Fruit fly (Drosophila melanogaster) whole organism, embryonic: ENCODE measurements around the gene CG7912.

Experiments used
- BEAF-32 ChIP-seq: fragments of 200-800 bp; sonication (Bioruptor generic); optimal IDR thresholded peaks from 3 replicates; lab custom pipeline; 2017; ENCODE audit warnings: missing biosample characterization, missing genetic modification characterization, mild to moderate bottlenecking, moderate library complexity, missing genetic modification reagents
- CG1024 ChIP-seq: fragments of 200-800 bp; sonication (Bioruptor generic); IDR thresholded peaks from 2 replicates; pipeline ENCODE4 v1.3.6; 2022; ENCODE audit warnings: missing biosample characterization, missing genetic modification characterization
- CG10654 ChIP-seq: fragments of 200-800 bp; sonication (Bioruptor generic); optimal IDR thresholded peaks from 2 replicates; lab custom pipeline; 2016; ENCODE audit warnings: missing biosample characterization, missing genetic modification characterization
- CG12155 ChIP-seq: fragments of 200-800 bp; sonication (Bioruptor generic); optimal IDR thresholded peaks from 3 replicates; lab custom pipeline; 2016; ENCODE audit warnings: missing biosample characterization, missing genetic modification characterization
- CG12769 ChIP-seq: fragments of 200-800 bp; sonication (Bioruptor generic); optimal IDR thresholded peaks from 2 replicates; lab custom pipeline; 2019; ENCODE audit warnings: missing biosample characterization, mild to moderate bottlenecking, missing genetic modification characterization, moderate library complexity
- CG1647 ChIP-seq: fragments of 200-800 bp; sonication (Bioruptor generic); optimal IDR thresholded peaks from 3 replicates; lab custom pipeline; 2016; ENCODE audit warnings: missing biosample characterization, missing genetic modification characterization
- CG17912 ChIP-seq: fragments of 200-800 bp; sonication (Bioruptor generic); optimal IDR thresholded peaks from 2 replicates; lab custom pipeline; 2018; ENCODE audit warnings: missing biosample characterization, mild to moderate bottlenecking, missing genetic modification characterization
- CG18619 ChIP-seq: fragments of 200-800 bp; sonication (Bioruptor generic); optimal IDR thresholded peaks from 3 replicates; lab custom pipeline; 2017; ENCODE audit warnings: missing biosample characterization, mild to moderate bottlenecking, missing genetic modification characterization
- CG34224 ChIP-seq: fragments of 200-800 bp; sonication (Bioruptor generic); IDR thresholded peaks from 3 replicates; pipeline ENCODE4 v1.3.6; 2022; ENCODE audit warnings: missing biosample characterization, missing genetic modification characterization; ENCODE audit not compliant: partially characterized antibody
- CG34376 ChIP-seq: fragments of 200-800 bp; sonication (Bioruptor generic); optimal IDR thresholded peaks from 2 replicates; lab custom pipeline; 2018; ENCODE audit warnings: missing biosample characterization, mild to moderate bottlenecking, missing genetic modification characterization
- CG6254 ChIP-seq: fragments of 200-800 bp; sonication (Bioruptor generic); optimal IDR thresholded peaks from 3 replicates; lab custom pipeline; 2017; ENCODE audit warnings: mild to moderate bottlenecking, missing biosample characterization, missing genetic modification reagents, missing genetic modification characterization
- CG6272 ChIP-seq: fragments of 200-800 bp; sonication (Bioruptor generic); IDR thresholded peaks from 2 replicates; pipeline ENCODE4 v1.3.6; 2022; ENCODE audit warnings: missing biosample characterization, missing genetic modification characterization
- CG6689 ChIP-seq: fragments of 200-800 bp; sonication (Bioruptor generic); IDR thresholded peaks from 2 replicates; pipeline ENCODE4 v1.3.6; 2022; ENCODE audit warnings: missing biosample characterization, missing genetic modification characterization
- CG7271 ChIP-seq: fragments of 200-800 bp; sonication (Bioruptor generic); optimal IDR thresholded peaks from 2 replicates; lab custom pipeline; 2018; ENCODE audit warnings: missing biosample characterization, mild to moderate bottlenecking, missing genetic modification characterization, moderate library complexity
- CG7928 ChIP-seq: fragments of 200-800 bp; sonication (Bioruptor generic); optimal IDR thresholded peaks from 2 replicates; lab custom pipeline; 2017; ENCODE audit warnings: missing biosample characterization, mild to moderate bottlenecking, missing genetic modification characterization
- CG8944 ChIP-seq: fragments of 200-800 bp; sonication (Bioruptor generic); optimal IDR thresholded peaks from 3 replicates; lab custom pipeline; 2016; ENCODE audit warnings: missing biosample characterization, missing genetic modification characterization
- CG9876 ChIP-seq: fragments of 200-800 bp; sonication (Bioruptor generic); optimal IDR thresholded peaks from 2 replicates; lab custom pipeline; 2016; ENCODE audit warnings: missing biosample characterization, missing genetic modification characterization
- CG9932 ChIP-seq: fragments of 200-800 bp; sonication (Bioruptor generic); IDR thresholded peaks from 2 replicates; pipeline ENCODE4 v1.3.6; 2022; ENCODE audit warnings: missing biosample characterization, missing genetic modification characterization
- CkIIα-i1 ChIP-seq: fragments of 200-800 bp; sonication (Bioruptor generic); IDR thresholded peaks from 2 replicates; pipeline ENCODE4 v1.3.6; 2022; ENCODE audit warnings: missing biosample characterization, missing genetic modification characterization
- D19A ChIP-seq: fragments of 200-800 bp; optimal IDR thresholded peaks from 3 replicates; lab custom pipeline; 2019; ENCODE audit warnings: missing biosample characterization, mild to moderate bottlenecking, missing genetic modification characterization, moderate library complexity
- Ets65A ChIP-seq: fragments of 200-800 bp; sonication (Bioruptor generic); peaks from one replicate; lab custom pipeline; 2016; ENCODE audit warnings: missing biosample characterization, missing genetic modification characterization
- HLH3B ChIP-seq: fragments of 200-800 bp; sonication (Bioruptor generic); IDR thresholded peaks from 2 replicates; pipeline ENCODE4 v1.3.6; 2022; ENCODE audit warnings: missing biosample characterization, missing genetic modification characterization
- HLHmδ ChIP-seq: fragments of 200-800 bp; sonication (Bioruptor generic); optimal IDR thresholded peaks from 2 replicates; lab custom pipeline; 2018; ENCODE audit warnings: missing biosample characterization, mild to moderate bottlenecking, missing genetic modification characterization, moderate library complexity
- HmgD ChIP-seq: fragments of 200-800 bp; sonication (Bioruptor generic); optimal IDR thresholded peaks from 3 replicates; lab custom pipeline; 2016; ENCODE audit warnings: missing biosample characterization, missing genetic modification characterization
- Hr78 ChIP-seq, 2 experiments: fragments of 200-800 bp in 1 of 2; fragments of >200 bp in 1 of 2; sonication (Bioruptor generic) in 1 of 2; optimal IDR thresholded peaks; 2 replicates each; lab custom pipeline; 2017 to 2019; ENCODE audit warnings: missing biosample characterization in 2 of 2, missing genetic modification characterization in 2 of 2, mild to moderate bottlenecking in 1 of 2, moderate library complexity in 1 of 2
- Jarid2 ChIP-seq: fragments of 200-800 bp; sonication (Bioruptor generic); optimal IDR thresholded peaks from 3 replicates; lab custom pipeline; 2017; ENCODE audit warnings: mild to moderate bottlenecking, missing biosample characterization, missing genetic modification reagents, missing genetic modification characterization
- MBD-R2 ChIP-seq: fragments of 200-800 bp; sonication (Bioruptor generic); IDR thresholded peaks from 2 replicates; pipeline ENCODE4 v1.3.6; 2022; ENCODE audit warnings: missing biosample characterization, missing genetic modification characterization
- Neu2 ChIP-seq: fragments of 200-800 bp; sonication (Bioruptor generic); optimal IDR thresholded peaks from 3 replicates; lab custom pipeline; 2016; ENCODE audit warnings: missing biosample characterization, missing genetic modification characterization, borderline replicate concordance
- Rfx ChIP-seq: fragments of 200-800 bp; sonication (Bioruptor generic); IDR thresholded peaks from 2 replicates; pipeline ENCODE4 v1.3.6; 2022; ENCODE audit warnings: missing biosample characterization, missing genetic modification characterization
- Sox100B ChIP-seq: fragments of 200-800 bp; sonication (Bioruptor generic); optimal IDR thresholded peaks from 3 replicates; lab custom pipeline; 2018; ENCODE audit warnings: missing biosample characterization, mild to moderate bottlenecking, missing genetic modification characterization
- Sox102F ChIP-seq: fragments of 200-800 bp; sonication (Bioruptor generic); optimal IDR thresholded peaks from 2 replicates; lab custom pipeline; 2018; ENCODE audit warnings: missing biosample characterization, mild to moderate bottlenecking, missing genetic modification characterization, moderate library complexity
- Sry-δ ChIP-seq: fragments of 200-800 bp; sonication (Bioruptor generic); optimal IDR thresholded peaks from 2 replicates; lab custom pipeline; 2016; ENCODE audit warnings: missing biosample characterization, missing genetic modification characterization
- bsh ChIP-seq, 2 experiments: fragments of 200-800 bp; sonication (Bioruptor generic); optimal IDR thresholded peaks; 2 replicates each; lab custom pipeline; 2017 to 2018; ENCODE audit warnings: mild to moderate bottlenecking in 2 of 2, missing biosample characterization in 2 of 2, missing genetic modification characterization in 2 of 2, moderate library complexity in 1 of 2
- danr ChIP-seq: fragments of 200-800 bp; sonication (Bioruptor generic); IDR thresholded peaks from 2 replicates; pipeline ENCODE4 v1.3.6; 2022; ENCODE audit warnings: missing biosample characterization, missing genetic modification characterization
- dmrt99B ChIP-seq: fragments of 200-800 bp; sonication (Bioruptor generic); optimal IDR thresholded peaks from 2 replicates; lab custom pipeline; 2018; ENCODE audit warnings: missing biosample characterization, mild to moderate bottlenecking, missing genetic modification characterization, moderate library complexity
- grau ChIP-seq: fragments of 200-800 bp; optimal IDR thresholded peaks from 3 replicates; lab custom pipeline; 2019; ENCODE audit warnings: missing biosample characterization, mild to moderate bottlenecking, missing genetic modification characterization, moderate library complexity
- ham ChIP-seq: fragments of 200-800 bp; sonication (Bioruptor generic); IDR thresholded peaks from 2 replicates; pipeline ENCODE4 v1.3.6; 2022; ENCODE audit warnings: missing biosample characterization, missing genetic modification characterization
- jigr1 ChIP-seq: fragments of 200-800 bp; sonication (Bioruptor generic); IDR thresholded peaks from 3 replicates; pipeline ENCODE4 v1.3.6; 2022; ENCODE audit warnings: missing biosample characterization, missing genetic modification characterization
- kah ChIP-seq: fragments of 200-800 bp; sonication (Bioruptor generic); optimal IDR thresholded peaks from 2 replicates; lab custom pipeline; 2018; ENCODE audit warnings: missing biosample characterization, mild to moderate bottlenecking, missing genetic modification characterization
- lola ChIP-seq, 3 experiments: fragments of >200 bp in 2 of 3; fragments of 200-800 bp in 1 of 3; sonication (Bioruptor generic) in 1 of 3; optimal IDR thresholded peaks; 2 replicates each; lab custom pipeline; 2017 to 2019; ENCODE audit warnings: missing biosample characterization in 3 of 3, missing genetic modification characterization in 3 of 3, mild to moderate bottlenecking in 1 of 3, moderate library complexity in 1 of 3
- lov ChIP-seq, 2 experiments: fragments of 200-800 bp in 1 of 2; fragments of >200 bp in 1 of 2; sonication (Bioruptor generic) in 1 of 2; IDR thresholded peaks in 1 of 2; optimal IDR thresholded peaks in 1 of 2; 2 replicates in 1 of 2; 3 replicates in 1 of 2; pipeline versions ENCODE4 v1.3.6 to Lab custom; 2017 to 2022; ENCODE audit warnings: missing biosample characterization in 1 of 2, missing genetic modification characterization in 1 of 2
- mam ChIP-seq: fragments of 200-800 bp; sonication (Bioruptor generic); optimal IDR thresholded peaks from 3 replicates; lab custom pipeline; 2016; ENCODE audit warnings: missing biosample characterization, missing genetic modification characterization
- org-1 ChIP-seq: fragments of 200-800 bp; sonication (Bioruptor generic); optimal IDR thresholded peaks from 2 replicates; lab custom pipeline; 2017; ENCODE audit warnings: missing biosample characterization, missing genetic modification characterization
- sisA ChIP-seq: fragments of 200-800 bp; sonication (Bioruptor generic); IDR thresholded peaks from 2 replicates; pipeline ENCODE4 v1.3.6; 2022; ENCODE audit warnings: missing biosample characterization, missing genetic modification characterization
- trh ChIP-seq: fragments of 200-800 bp; sonication (Bioruptor generic); optimal IDR thresholded peaks from 2 replicates; lab custom pipeline; 2016; ENCODE audit warnings: missing biosample characterization, missing genetic modification characterization
- vnd ChIP-seq: fragments of 200-800 bp; sonication (Bioruptor generic); IDR thresholded peaks from 3 replicates; pipeline ENCODE4 v1.3.6; 2022; ENCODE audit warnings: missing biosample characterization, missing genetic modification characterization; ENCODE audit not compliant: partially characterized antibody
- zf30C ChIP-seq: fragments of 200-800 bp; sonication (Bioruptor generic); optimal IDR thresholded peaks from 3 replicates; lab custom pipeline; 2018; ENCODE audit warnings: missing biosample characterization, mild to moderate bottlenecking, missing genetic modification characterization
- zfh1 ChIP-seq: fragments of 200-800 bp; sonication (Bioruptor generic); IDR thresholded peaks from 3 replicates; pipeline ENCODE4 v1.3.6; 2022; ENCODE audit warnings: missing biosample characterization, missing genetic modification characterization

Gene CG7912

DNA sequence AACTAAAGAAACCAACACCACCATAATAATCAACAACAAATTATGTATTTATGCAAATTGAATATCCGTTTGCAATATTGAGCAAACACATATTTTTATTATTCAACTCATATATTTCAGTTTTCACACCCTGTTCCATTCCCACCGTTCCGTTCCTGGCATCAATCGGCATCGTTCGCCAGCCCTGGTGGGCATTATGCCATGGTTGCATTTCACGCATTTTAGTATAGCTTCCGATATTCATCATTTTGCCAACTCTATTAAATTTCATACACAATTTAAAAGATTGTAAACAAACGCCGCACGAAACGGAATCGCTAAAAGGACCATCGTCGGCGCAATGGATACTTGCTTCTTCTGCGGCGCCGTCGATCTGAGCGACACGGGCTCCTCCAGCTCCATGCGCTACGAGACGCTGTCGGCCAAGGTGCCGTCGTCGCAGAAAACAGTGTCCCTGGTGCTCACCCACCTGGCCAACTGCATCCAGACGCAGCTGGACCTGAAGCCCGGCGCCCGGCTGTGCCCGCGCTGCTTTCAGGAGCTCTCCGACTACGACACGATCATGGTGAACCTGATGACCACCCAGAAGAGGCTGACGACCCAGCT is 34.3 kb upstream of the CG7912 start, which contains the start of gene Sry-delta (continued):
- TF ChIP-seq sisA (GFP tag; lab: Robert Waterston, UW) (peak; percentile 78), CG17912 (GFP tag; lab: Kevin White, UChicago) (peak; percentile 85), zf30C (no peak), CG9932 (GFP tag; lab: Robert Waterston, UW) (peak; percentile 96), Sry-δ (GFP tag; lab: Kevin White, UChicago) (peak; percentile 99), CG8944 (GFP tag; lab: Kevin White, UChicago) (peak; percentile 85), danr (GFP tag; lab: Robert Waterston, UW) (peak; percentile 44; the same call in 1 of the 2 replicates), dmrt99B (tag; lab: Kevin White, UChicago) (no peak), CG7928 (GFP tag; lab: Kevin White, UChicago) (peak; percentile 100), ham (GFP tag; lab: Robert Waterston, UW) (no peak; the same call in 1 of the 2 replicates), mam (peak; percentile 94), CG1647 (peak; percentile 91), CG6689 (GFP tag; lab: Robert Waterston, UW) (peak; percentile 87), lola (GFP tag; optimal IDR thresholded peaks at IDR 0.05; lab: Kevin White, UChicago) (peak in 1 of 3 experiments; percentile 34), Sox102F (GFP tag; lab: Kevin White, UChicago) (no peak), CG18619 (GFP tag; lab: Kevin White, UChicago) (peak; percentile 62), CG34224 (GFP tag; lab: Robert Waterston, UW) (peak; percentile 76), trh (GFP tag; lab: Kevin White, UChicago) (peak; percentile 75), CG1024 (GFP tag; lab: Robert Waterston, UW) (peak; percentile 85), zfh1 (peak; percentile 73; the same call in 2 of the 3 replicates), Ets65A (GFP tag; lab: Kevin White, UChicago) (peak; percentile 99), bsh (GFP tag; optimal IDR thresholded peaks at IDR 0.05; lab: Kevin White, UChicago) (peak in 1 of 2 experiments; percentile 58), HLH3B (GFP tag; lab: Robert Waterston, UW) (peak; percentile 63), org-1 (GFP tag; lab: Kevin White, UChicago) (no peak), CkIIα-i1 (no peak), BEAF-32 (peak; percentile 89), CG12769 (tag; lab: Kevin White, UChicago) (no peak), HmgD (GFP tag; lab: Kevin White, UChicago) (peak; percentile 96), Hr78 (GFP tag; optimal IDR thresholded peaks at IDR 0.05; lab: Kevin White, UChicago) (no peak), CG34376 (GFP tag; lab: Kevin White, UChicago) (peak; percentile 72), CG7271 (tag; lab: Kevin White, UChicago) (peak; percentile 3), Neu2 (GFP tag; lab: Kevin White, UChicago) (peak; percentile 14), CG10654 (peak; percentile 85), CG12155 (GFP tag; lab: Kevin White, UChicago) (peak; percentile 81), D19A (tag; lab: Kevin White, UChicago) (no peak), jigr1 (GFP tag; lab: Robert Waterston, UW) (no peak; the same call in 2 of the 3 replicates), Sox100B (GFP tag; lab: Kevin White, UChicago) (no peak), kah (GFP tag; lab: Kevin White, UChicago) (peak; percentile 21), grau (tag; lab: Kevin White, UChicago) (peak; percentile 70), HLHmδ (GFP tag; lab: Kevin White, UChicago) (peak; percentile 18), CG6272 (GFP tag; lab: Robert Waterston, UW) (peak; percentile 69), lov (optimal IDR thresholded peaks at IDR 0.05; lab: Kevin White, UChicago) (no peak), lov (GFP tag; IDR thresholded peaks at IDR 0.05; lab: Robert Waterston, UW) (peak; percentile 64; the same call in 2 of the 3 replicates), vnd (peak; percentile 46; the same call in 2 of the 3 replicates), Jarid2 (no peak), CG9876 (GFP tag; lab: Kevin White, UChicago) (peak; percentile 92), MBD-R2 (GFP tag; lab: Robert Waterston, UW) (peak; percentile 98), CG6254 (peak; percentile 71), Rfx (peak; percentile 92)
